Worm (Caenorhabditis elegans) whole organism, L1 larva: Measurements from ENCODE around the gene M195.2.

Experiments used
- C04F5.9 ChIP-seq: sonication (generic microtip); optimal IDR thresholded peaks from 2 replicates; lab custom pipeline; 2016; ENCODE audit warnings: missing genetic modification characterization, missing compliant biosample characterization
- C34B4.2 ChIP-seq: sonication (generic microtip); optimal IDR thresholded peaks from 2 replicates; lab custom pipeline; 2017; ENCODE audit warnings: mild to moderate bottlenecking, missing genetic modification characterization, missing compliant biosample characterization
- F16B12.6 ChIP-seq: fragments of 150-350 bp; optimal IDR thresholded peaks from 2 replicates; lab custom pipeline; 2014; ENCODE audit warnings: missing biosample characterization, missing genetic modification characterization
- Y116A8C.19 ChIP-seq: sonication (generic microtip); optimal IDR thresholded peaks from 2 replicates; lab custom pipeline; 2016; ENCODE audit warnings: missing compliant biosample characterization, missing genetic modification characterization, borderline replicate concordance
- aha-1 ChIP-seq: fragments of 150-350 bp; optimal IDR thresholded peaks from 2 replicates; lab custom pipeline; 2014; ENCODE audit warnings: missing biosample characterization, missing genetic modification characterization
- alr-1 ChIP-seq: fragments of 200-800 bp; sonication (Bioruptor generic); optimal IDR thresholded peaks from 2 replicates; lab custom pipeline; 2018; ENCODE audit warnings: borderline replicate concordance, mild to moderate bottlenecking, missing genetic modification characterization, missing compliant biosample characterization
- ama-1 ChIP-seq: fragments of 150-350 bp; optimal IDR thresholded peaks from 2 replicates; lab custom pipeline; 2014
- blmp-1 ChIP-seq: fragments of 150-350 bp; optimal IDR thresholded peaks from 2 replicates; lab custom pipeline; 2014; ENCODE audit warnings: missing biosample characterization, missing genetic modification characterization
- ces-1 ChIP-seq: fragments of 150-350 bp; optimal IDR thresholded peaks from 2 replicates; lab custom pipeline; 2014; ENCODE audit warnings: missing biosample characterization, missing genetic modification reagents, missing genetic modification characterization
- dpl-1 ChIP-seq, 3 experiments: fragments of 150-350 bp in 2 of 3; sonication (generic microtip) in 1 of 3; optimal IDR thresholded peaks; 2 replicates each; lab custom pipeline; 2014 to 2017; ENCODE audit warnings: missing biosample characterization in 3 of 3, missing genetic modification characterization in 3 of 3, missing genetic modification reagents in 3 of 3
- efl-1 ChIP-seq, 4 experiments: fragments of 150-350 bp; optimal IDR thresholded peaks in 3 of 4; peaks in 1 of 4; 1 replicate in 1 of 4; 2 replicates in 3 of 4; lab custom pipeline; 2014; ENCODE audit warnings: missing biosample characterization in 2 of 4, missing genetic modification characterization in 2 of 4, missing genetic modification reagents in 2 of 4
- efl-3 ChIP-seq: fragments of 200-800 bp; sonication (Bioruptor generic); optimal IDR thresholded peaks from 2 replicates; lab custom pipeline; 2018; ENCODE audit warnings: mild to moderate bottlenecking, missing genetic modification characterization, missing compliant biosample characterization
- egl-27 ChIP-seq, 2 experiments: fragments of 150-350 bp in 1 of 2; sonication (generic microtip); optimal IDR thresholded peaks; 3 replicates each; lab custom pipeline; 2017 to 2018; ENCODE audit warnings: missing biosample characterization in 2 of 2, missing genetic modification characterization in 2 of 2, missing genetic modification reagents in 2 of 2
- elt-2 ChIP-seq: sonication (generic microtip); optimal IDR thresholded peaks from 2 replicates; lab custom pipeline; 2016; ENCODE audit warnings: missing genetic modification characterization, mild to moderate bottlenecking, inconsistent platforms, missing compliant biosample characterization, missing genetic modification reagents
- elt-3 ChIP-seq, 6 experiments: fragments of 150-350 bp in 1 of 6; sonication (generic microtip); optimal IDR thresholded peaks; 2 replicates each; lab custom pipeline; 2017 to 2018; ENCODE audit warnings: missing biosample characterization in 6 of 6, missing genetic modification characterization in 6 of 6, inconsistent platforms in 1 of 6
- ets-5 ChIP-seq: fragments of 200-800 bp; sonication (Bioruptor generic); IDR thresholded peaks from 2 replicates; pipeline ENCODE4 v1.3.6; 2022; ENCODE audit warnings: missing genetic modification characterization, missing compliant biosample characterization
- fkh-10 ChIP-seq: sonication (generic microtip); optimal IDR thresholded peaks from 2 replicates; lab custom pipeline; 2017; ENCODE audit warnings: missing biosample characterization, missing genetic modification reagents, missing genetic modification characterization
- fkh-4 ChIP-seq: sonication (generic microtip); optimal IDR thresholded peaks from 2 replicates; lab custom pipeline; 2016; ENCODE audit warnings: missing compliant biosample characterization, missing genetic modification characterization, borderline replicate concordance
- fkh-8 ChIP-seq: sonication (generic microtip); optimal IDR thresholded peaks from 2 replicates; lab custom pipeline; 2016; ENCODE audit warnings: mild to moderate bottlenecking, missing genetic modification characterization, missing compliant biosample characterization
- fos-1 ChIP-seq: fragments of 150-350 bp; optimal IDR thresholded peaks from 2 replicates; lab custom pipeline; 2014; ENCODE audit warnings: missing biosample characterization, missing genetic modification characterization
- grh-1 ChIP-seq: fragments of 200-800 bp; sonication (Bioruptor generic); IDR thresholded peaks from 2 replicates; pipeline ENCODE4 v1.3.6; 2022; ENCODE audit warnings: missing genetic modification reagents, missing genetic modification characterization, missing compliant biosample characterization
- hlh-4 ChIP-seq: sonication (generic microtip); optimal IDR thresholded peaks from 2 replicates; lab custom pipeline; 2016; ENCODE audit warnings: mild to moderate bottlenecking, missing genetic modification characterization, missing compliant biosample characterization
- hpl-2 ChIP-seq: fragments of 150-350 bp; optimal IDR thresholded peaks from 2 replicates; lab custom pipeline; 2014; ENCODE audit warnings: missing biosample characterization, missing genetic modification reagents, missing genetic modification characterization
- lin-35 ChIP-seq, 2 experiments: fragments of 150-350 bp; optimal IDR thresholded peaks; 2 replicates each; lab custom pipeline; 2014; ENCODE audit warnings: missing biosample characterization in 2 of 2, missing genetic modification characterization in 2 of 2, missing genetic modification reagents in 2 of 2
- lir-3 ChIP-seq: sonication (generic microtip); optimal IDR thresholded peaks from 2 replicates; lab custom pipeline; 2016; ENCODE audit warnings: mild to moderate bottlenecking, missing genetic modification characterization, moderate library complexity, missing compliant biosample characterization; ENCODE audit not compliant: poor library complexity
- mdl-1 ChIP-seq, 2 experiments: fragments of 150-350 bp; optimal IDR thresholded peaks; 2 replicates each; lab custom pipeline; 2014 to 2017; ENCODE audit warnings: missing biosample characterization in 2 of 2, missing genetic modification characterization in 2 of 2, inconsistent platforms in 1 of 2
- nhr-20 ChIP-seq: sonication (generic microtip); optimal IDR thresholded peaks from 2 replicates; lab custom pipeline; 2016; ENCODE audit warnings: mild to moderate bottlenecking, missing genetic modification characterization, missing compliant biosample characterization
- nhr-47 ChIP-seq: sonication (generic microtip); optimal IDR thresholded peaks from 2 replicates; lab custom pipeline; 2016; ENCODE audit warnings: mild to moderate bottlenecking, missing genetic modification characterization, moderate library complexity, missing compliant biosample characterization
- nhr-71 ChIP-seq: sonication (generic microtip); optimal IDR thresholded peaks from 2 replicates; lab custom pipeline; 2016; ENCODE audit warnings: mild to moderate bottlenecking, missing genetic modification characterization, moderate library complexity, missing compliant biosample characterization
- nhr-76 ChIP-seq: sonication (generic microtip); optimal IDR thresholded peaks from 2 replicates; lab custom pipeline; 2017; ENCODE audit warnings: missing biosample characterization, missing genetic modification characterization
- nhr-77 ChIP-seq: fragments of 150-350 bp; optimal IDR thresholded peaks from 2 replicates; lab custom pipeline; 2014; ENCODE audit warnings: missing biosample characterization, missing genetic modification characterization
- nhr-85 ChIP-seq: sonication (generic microtip); peaks from one replicate; lab custom pipeline; 2016; ENCODE audit warnings: missing genetic modification characterization, inconsistent platforms, missing compliant biosample characterization
- nhr-90 ChIP-seq: sonication (generic microtip); optimal IDR thresholded peaks from 2 replicates; lab custom pipeline; 2016; ENCODE audit warnings: mild to moderate bottlenecking, missing genetic modification characterization, missing compliant biosample characterization; ENCODE audit not compliant: poor library complexity
- pag-3 ChIP-seq: sonication (generic microtip); optimal IDR thresholded peaks from 2 replicates; lab custom pipeline; 2017; ENCODE audit warnings: missing genetic modification characterization, mild to moderate bottlenecking, missing compliant biosample characterization, antibody characterized with exemption, borderline replicate concordance; ENCODE audit not compliant: insufficient read depth
- skn-1 ChIP-seq: fragments of 150-350 bp; optimal IDR thresholded peaks from 2 replicates; lab custom pipeline; 2014; ENCODE audit warnings: missing biosample characterization, missing genetic modification characterization
- snpc-4 ChIP-seq: fragments of 150-350 bp; optimal IDR thresholded peaks from 2 replicates; lab custom pipeline; 2014; ENCODE audit warnings: missing biosample characterization, missing genetic modification characterization
- snu-23 ChIP-seq: sonication (generic microtip); optimal IDR thresholded peaks from 2 replicates; lab custom pipeline; 2016; ENCODE audit warnings: missing genetic modification characterization, missing compliant biosample characterization
- sox-4 ChIP-seq: sonication (generic microtip); optimal IDR thresholded peaks from 2 replicates; lab custom pipeline; 2016; ENCODE audit warnings: missing genetic modification characterization, missing compliant biosample characterization
- swsn-7 ChIP-seq: sonication (generic microtip); optimal IDR thresholded peaks from 2 replicates; lab custom pipeline; 2016; ENCODE audit warnings: missing genetic modification characterization, missing compliant biosample characterization
- tbx-2 ChIP-seq: sonication (generic microtip); optimal IDR thresholded peaks from 2 replicates; lab custom pipeline; 2016; ENCODE audit warnings: missing genetic modification characterization, missing compliant biosample characterization
- unc-130 ChIP-seq: fragments of 150-350 bp; optimal IDR thresholded peaks from 2 replicates; lab custom pipeline; 2017; ENCODE audit warnings: missing biosample characterization, missing genetic modification characterization, inconsistent platforms
- unc-30 ChIP-seq: sonication (generic microtip); optimal IDR thresholded peaks from 2 replicates; lab custom pipeline; 2017; ENCODE audit warnings: missing biosample characterization, missing genetic modification characterization
- unc-62 ChIP-seq: fragments of 150-350 bp; optimal IDR thresholded peaks from 2 replicates; lab custom pipeline; 2014; ENCODE audit warnings: missing biosample characterization, missing genetic modification reagents, missing genetic modification characterization
- unc-86 ChIP-seq: sonication (generic microtip); optimal IDR thresholded peaks from 2 replicates; lab custom pipeline; 2016; ENCODE audit warnings: missing genetic modification characterization, missing compliant biosample characterization
- vab-15 ChIP-seq: sonication (generic microtip); optimal IDR thresholded peaks from 2 replicates; lab custom pipeline; 2017; ENCODE audit warnings: missing genotype, mild to moderate bottlenecking, missing genetic modification characterization, missing compliant biosample characterization
- xbp-1 ChIP-seq: sonication (generic microtip); optimal IDR thresholded peaks from 2 replicates; lab custom pipeline; 2016; ENCODE audit warnings: missing genetic modification characterization, missing compliant biosample characterization
- zag-1 ChIP-seq: fragments of 150-350 bp; optimal IDR thresholded peaks from 2 replicates; lab custom pipeline; 2014; ENCODE audit warnings: missing biosample characterization, missing genetic modification characterization
- zip-4 ChIP-seq: fragments of 200-800 bp; sonication (Bioruptor generic); optimal IDR thresholded peaks from 2 replicates; lab custom pipeline; 2018; ENCODE audit warnings: mild to moderate bottlenecking, missing genetic modification characterization, moderate library complexity, missing compliant biosample characterization
- ztf-4 ChIP-seq: fragments of 150-350 bp; optimal IDR thresholded peaks from 2 replicates; lab custom pipeline; 2014; ENCODE audit warnings: missing biosample characterization, missing genetic modification characterization

The M195.2 gene

DNA sequence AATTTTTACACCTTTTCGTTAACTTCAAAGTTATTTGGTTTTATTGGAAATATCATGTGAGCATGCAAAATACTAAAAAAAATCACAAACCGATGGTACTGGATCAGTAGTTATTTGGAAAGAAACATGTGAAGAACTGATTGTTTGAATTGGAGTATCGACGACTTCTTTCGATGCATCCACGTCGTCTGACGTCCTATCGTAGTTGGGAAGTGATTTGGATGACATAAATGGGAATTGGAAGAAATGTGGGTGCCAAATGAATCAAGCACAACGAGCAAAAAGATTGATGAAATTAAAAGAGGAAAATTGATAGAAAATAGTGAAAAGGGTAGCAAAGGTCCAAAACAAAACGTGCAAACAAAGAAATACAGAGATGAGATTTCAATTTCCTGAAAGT, 39.3 kb upstream of the M195.2 start, which contains the start of gene shw-1:
Gene shw-1, minus strand, starts transcription at position 228 of the 400 bp plus-strand sequence.
- TF ChIP-seq zip-4 (GFP tag; lab: Kevin White, UChicago) = no peak
- no peak for TF ChIP-seq efl-1 (optimal IDR thresholded peaks at IDR 0.05; lab: Kevin White, UChicago)
- peak in 1 of 2 experiments; percentile 67 for TF ChIP-seq efl-1 (GFP tag; optimal IDR thresholded peaks at IDR 0.05 in 1 of 2; lab: Kevin White, UChicago)
- TF ChIP-seq ama-1 = no peak
- no peak for TF ChIP-seq nhr-77 (tag; lab: Kevin White, UChicago)

DNA sequence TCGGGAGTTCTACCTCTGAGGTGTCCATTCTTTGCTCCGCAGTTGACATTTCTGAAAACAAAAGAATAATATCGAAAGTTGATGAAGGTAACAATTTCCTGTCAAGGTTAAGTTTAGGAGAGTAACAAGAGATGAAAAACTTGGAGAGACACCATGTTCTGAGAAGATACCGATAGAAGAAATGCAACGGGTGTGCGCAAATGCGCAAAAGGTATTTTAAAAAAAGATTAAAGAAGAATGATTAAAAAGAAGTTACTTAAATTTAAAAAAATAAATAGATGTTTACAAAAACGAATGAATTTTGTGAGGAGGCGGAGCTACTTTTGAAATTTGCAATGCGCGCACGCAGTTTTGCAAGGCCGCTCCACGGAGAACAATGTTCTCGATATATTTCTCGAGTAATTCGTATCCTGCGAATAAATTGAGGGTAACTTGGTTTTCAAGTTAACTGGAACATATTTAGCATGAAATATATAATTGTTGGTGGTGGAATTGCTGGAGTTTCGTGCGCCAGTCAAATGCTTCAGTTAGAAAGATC, 35.5 kb upstream of the M195.2 start, which contains the start of the genes ran-3 and C26D10.3:
Gene ran-3, minus strand, starts transcription at position 51 of the 538 bp plus-strand sequence.
Gene C26D10.3, plus strand, starts transcription at position 385 of the 538 bp plus-strand sequence.
- peak; percentile 53 for TF ChIP-seq swsn-7 (tag; lab: Kevin White, UChicago)
- TF ChIP-seq nhr-85 (tag; lab: Kevin White, UChicago) = peak; percentile 45
- no peak for TF ChIP-seq fkh-4 (tag; lab: Kevin White, UChicago)
- TF ChIP-seq hpl-2 = no peak
- TF ChIP-seq elt-2 (tag; lab: Kevin White, UChicago) = no peak
- TF ChIP-seq nhr-20 (tag; lab: Kevin White, UChicago) = peak; percentile 70
- peak; percentile 67 for TF ChIP-seq nhr-71 (tag; lab: Kevin White, UChicago)
- no peak for TF ChIP-seq alr-1 (tag; lab: Kevin White, UChicago)
- TF ChIP-seq zag-1 (tag; lab: Kevin White, UChicago) = no peak
- TF ChIP-seq vab-15 (tag; lab: Kevin White, UChicago) = no peak
- TF ChIP-seq tbx-2 (tag; lab: Kevin White, UChicago) = peak; percentile 46
- TF ChIP-seq mdl-1 (tag; optimal IDR thresholded peaks at IDR 0.05; lab: Kevin White, UChicago) = no peak
- TF ChIP-seq nhr-90 (tag; lab: Kevin White, UChicago) = peak; percentile 3
- TF ChIP-seq dpl-1 (GFP tag; optimal IDR thresholded peaks at IDR 0.05; lab: Kevin White, UChicago) = peak; percentile 49 to 64 (median 54)
- no peak for TF ChIP-seq fkh-10 (GFP tag; lab: Kevin White, UChicago)
- peak; percentile 86 for TF ChIP-seq unc-130 (tag; lab: Kevin White, UChicago)
- no peak for TF ChIP-seq egl-27 (tag; optimal IDR thresholded peaks at IDR 0.05; lab: Kevin White, UChicago)
- peak; percentile 18 for TF ChIP-seq lir-3 (tag; lab: Kevin White, UChicago)
- peak; percentile 52 for TF ChIP-seq blmp-1 (tag; lab: Kevin White, UChicago)
- peak; percentile 68 for TF ChIP-seq snu-23 (GFP tag; lab: Kevin White, UChicago)
- TF ChIP-seq ces-1 (GFP tag; lab: Kevin White, UChicago) = no peak
- TF ChIP-seq lin-35 (GFP tag; optimal IDR thresholded peaks at IDR 0.05; lab: Kevin White, UChicago) = peak; percentile 59 to 61
- peak; percentile 12 for TF ChIP-seq C04F5.9 (tag; lab: Kevin White, UChicago)
- TF ChIP-seq pag-3 (tag; lab: Kevin White, UChicago) = no peak
- TF ChIP-seq unc-30 = no peak
- TF ChIP-seq hlh-4 (tag; lab: Kevin White, UChicago) = no peak
- no peak for TF ChIP-seq snpc-4 (tag; lab: Kevin White, UChicago)
- TF ChIP-seq unc-86 (tag; lab: Kevin White, UChicago) = peak; percentile 9
- TF ChIP-seq F16B12.6 (tag; lab: Kevin White, UChicago) = no peak
- TF ChIP-seq aha-1 (tag; lab: Kevin White, UChicago) = no peak
- TF ChIP-seq unc-62 = no peak
- no peak for TF ChIP-seq zip-4 (GFP tag; lab: Kevin White, UChicago)
- no peak for TF ChIP-seq Y116A8C.19
- peak; percentile 54 for TF ChIP-seq xbp-1 (tag; lab: Kevin White, UChicago)
- no peak for TF ChIP-seq C34B4.2
- TF ChIP-seq fos-1 = no peak
- TF ChIP-seq nhr-76 (tag; lab: Kevin White, UChicago) = no peak
- no peak for TF ChIP-seq sox-4
- TF ChIP-seq ets-5 (GFP tag; lab: Robert Waterston, UW) = no peak
- peak; percentile 48 for TF ChIP-seq skn-1
- peak in 1 of 6 experiments; percentile 54 for TF ChIP-seq elt-3 (tag; optimal IDR thresholded peaks at IDR 0.05; lab: Kevin White, UChicago)
- TF ChIP-seq efl-1 (optimal IDR thresholded peaks at IDR 0.05; lab: Kevin White, UChicago) = peak; percentile 34 to 70
- peak; percentile 56 to 94 for TF ChIP-seq efl-1 (GFP tag; optimal IDR thresholded peaks at IDR 0.05 in 1 of 2; lab: Kevin White, UChicago)
- TF ChIP-seq nhr-47 (tag; lab: Kevin White, UChicago) = peak; percentile 57
- no peak for TF ChIP-seq grh-1
- no peak for TF ChIP-seq fkh-8 (tag; lab: Kevin White, UChicago)
- no peak for TF ChIP-seq ztf-4 (tag; lab: Kevin White, UChicago)
- no peak for TF ChIP-seq efl-3 (GFP tag; lab: Kevin White, UChicago)
